Worm (Caenorhabditis elegans) whole organism, L2 larva: ENCODE data around the gene rhi-1.

ENCODE experiments used
- ama-1 ChIP-seq: fragments of 150-350 bp; optimal IDR thresholded peaks from 2 replicates; lab custom pipeline; 2018; ENCODE audit warnings: inconsistent platforms
- ceh-82 ChIP-seq: fragments of 150-350 bp; optimal IDR thresholded peaks from 2 replicates; lab custom pipeline; 2014; ENCODE audit warnings: missing biosample characterization, missing genetic modification characterization
- elt-3 ChIP-seq: sonication (generic microtip); optimal IDR thresholded peaks from 2 replicates; lab custom pipeline; 2017; ENCODE audit warnings: missing biosample characterization, missing genetic modification characterization
- lin-13 ChIP-seq: fragments of 150-350 bp; optimal IDR thresholded peaks from 2 replicates; lab custom pipeline; 2014; ENCODE audit warnings: missing biosample characterization, missing genetic modification reagents, missing genetic modification characterization
- lin-39 ChIP-seq: fragments of 150-350 bp; optimal IDR thresholded peaks from 2 replicates; lab custom pipeline; 2014; ENCODE audit warnings: missing biosample characterization, missing genetic modification reagents, missing genetic modification characterization
- nhr-12 ChIP-seq: fragments of 150-350 bp; optimal IDR thresholded peaks from 2 replicates; lab custom pipeline; 2014; ENCODE audit warnings: missing biosample characterization, missing genetic modification characterization
- nhr-23 ChIP-seq: fragments of 150-350 bp; optimal IDR thresholded peaks from 2 replicates; lab custom pipeline; 2014; ENCODE audit warnings: missing biosample characterization, missing genetic modification reagents, missing genetic modification characterization
- nhr-77 ChIP-seq: fragments of 150-350 bp; optimal IDR thresholded peaks from 2 replicates; lab custom pipeline; 2014; ENCODE audit warnings: missing biosample characterization, missing genetic modification characterization
- unc-62 ChIP-seq: fragments of 150-350 bp; optimal IDR thresholded peaks from 2 replicates; lab custom pipeline; 2014; ENCODE audit warnings: missing biosample characterization, missing genetic modification reagents, missing genetic modification characterization

DNA sequence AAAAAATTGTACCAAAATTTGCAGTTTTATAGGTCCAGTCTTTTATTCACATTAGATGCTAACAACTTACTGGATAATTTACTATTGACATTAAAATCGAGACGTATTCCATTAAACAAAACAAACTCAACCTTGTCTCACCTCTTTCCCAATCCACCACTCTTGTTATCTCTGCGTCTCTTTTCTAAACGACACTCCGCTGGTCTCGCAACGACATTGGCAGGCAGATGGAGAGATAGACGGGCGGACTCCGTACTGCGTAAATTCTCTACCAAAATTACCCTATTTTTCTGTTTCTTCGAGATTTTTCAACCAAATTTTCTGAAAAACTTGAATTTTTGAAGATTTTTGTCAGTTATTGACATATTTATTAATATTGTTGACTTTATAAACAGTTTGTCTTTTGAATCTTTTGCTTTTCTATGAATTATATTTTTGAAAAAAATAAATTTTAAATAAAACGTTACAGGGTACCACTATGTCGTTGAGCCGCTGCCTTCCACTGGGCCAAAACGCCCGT lies 39.0 kb upstream of the rhi-1 start, which contains the start of gene asb-2:
- TF ChIP-seq ceh-82 (tag; lab: Kevin White, UChicago) (no peak), ama-1 (lab: Kevin White, UChicago) (no peak), lin-39 (tag; lab: Kevin White, UChicago) (no peak), elt-3 (tag; lab: Kevin White, UChicago) (no peak), lin-13 (GFP tag; lab: Kevin White, UChicago) (peak; percentile 91), unc-62 (GFP tag; lab: Kevin White, UChicago) (no peak), nhr-12 (no peak), nhr-77 (tag; lab: Kevin White, UChicago) (no peak), nhr-23 (tag; lab: Kevin White, UChicago) (no peak)
